Worm (Caenorhabditis elegans): ENCODE results near the gene msrp-4.

The msrp-4 gene

DNA sequence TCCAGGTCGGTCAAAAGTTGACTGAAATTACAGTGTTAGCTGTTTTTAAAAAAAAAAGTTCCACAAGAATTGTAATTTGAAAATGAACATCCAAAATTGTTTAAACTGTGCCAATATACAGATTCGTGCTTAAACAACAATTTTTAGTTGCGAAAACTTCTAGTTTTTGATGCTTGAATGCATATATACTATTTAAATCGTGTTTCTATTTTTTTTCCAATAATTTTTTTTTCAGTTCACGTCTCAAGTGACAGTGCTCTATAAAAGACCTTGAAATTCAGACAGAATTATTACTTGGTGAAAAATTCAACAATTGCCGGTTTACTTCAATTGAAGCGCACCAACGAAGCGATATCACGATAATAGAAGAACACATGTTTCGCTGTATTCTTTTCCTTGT, 35.7 kb downstream of the msrp-4 start, which contains the start of gene F46F5.16:
Gene F46F5.16 (plus strand): TSS at position 301 of the 400 bp plus-strand sequence.
- no peak for TF ChIP-seq unc-62 (GFP tag; optimal IDR thresholded peaks at IDR 0.05 in 1 of 2)
- TF ChIP-seq unc-62 (tag; optimal IDR thresholded peaks at IDR 0.05), result no peak
- no peak for TF ChIP-seq zip-2 (tag; optimal IDR thresholded peaks at IDR 0.05)
- no peak for TF ChIP-seq T26A8.4 (GFP tag; IDR thresholded peaks at IDR 0.05)

- TF ChIP-seq egl-43 (GFP tag; IDR thresholded peaks at IDR 0.05) (no peak), R02D3.7 (tag; optimal IDR thresholded peaks at IDR 0.05) (no peak), egl-27 (tag; optimal IDR thresholded peaks at IDR 0.05) (no peak), spr-1 (tag; optimal IDR thresholded peaks at IDR 0.05) (no peak), unc-39 (tag; optimal IDR thresholded peaks at IDR 0.05) (no peak), gei-8 (GFP tag; optimal IDR thresholded peaks at IDR 0.05) (no peak), daf-19 (GFP tag; conservative IDR thresholded peaks at IDR 0.05) (no peak), attf-4 (tag; optimal IDR thresholded peaks at IDR 0.05) (no peak), ceh-20 (GFP tag; IDR thresholded peaks at IDR 0.05) (no peak)
Measured at ce11 chrII:783532-783931, 39.1 kb downstream of the msrp-4 start, which contains the start of gene Y39F10A.6. Gene Y39F10A.6 (minus strand): TSS chrII:783632.

DNA sequence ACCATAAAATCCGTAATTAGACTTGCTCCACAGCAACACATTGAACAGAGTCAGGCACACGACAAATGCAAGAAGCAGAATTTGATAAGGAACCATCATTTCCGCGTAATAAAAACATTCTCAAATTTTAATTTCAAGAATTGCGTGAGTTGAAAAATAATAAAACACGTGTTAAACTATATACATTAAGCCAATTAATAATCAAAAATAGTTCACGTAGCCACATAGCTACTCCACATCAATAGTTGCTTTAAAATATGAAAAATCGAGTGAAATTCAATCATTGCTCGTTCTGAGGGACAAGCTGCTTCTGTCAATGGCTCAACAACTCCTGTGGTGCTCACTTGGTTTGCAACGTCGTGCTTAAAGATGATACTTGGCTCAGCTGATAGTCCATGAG, 39.7 kb downstream of the msrp-4 start, which contains the start of gene Y39F10A.3:
Gene Y39F10A.3 (minus strand): TSS at position 101 of the 400 bp plus-strand sequence.
- no peak for TF ChIP-seq nhr-11 (tag; optimal IDR thresholded peaks at IDR 0.05)
- TF ChIP-seq mdl-1 (tag; optimal IDR thresholded peaks at IDR 0.05), result no peak
- no peak for TF ChIP-seq tra-1 (GFP tag; IDR thresholded peaks at IDR 0.05)
- no peak for TF ChIP-seq gei-8 (GFP tag; optimal IDR thresholded peaks at IDR 0.05)
- TF ChIP-seq zip-11 (GFP tag; IDR thresholded peaks at IDR 0.05), result no peak
- TF ChIP-seq ztf-7 (tag; optimal IDR thresholded peaks at IDR 0.05), result no peak
- TF ChIP-seq lin-39 (tag; optimal IDR thresholded peaks at IDR 0.05), result no peak
- TF ChIP-seq set-16 (GFP tag; IDR thresholded peaks at IDR 0.05), result no peak
- TF ChIP-seq F44E2.7 (GFP tag; IDR thresholded peaks at IDR 0.05), result no peak
- no peak for TF ChIP-seq madf-5 (GFP tag; IDR thresholded peaks at IDR 0.05)
- TF ChIP-seq lin-38 (GFP tag; IDR thresholded peaks at IDR 0.05), result no peak
- no peak for TF ChIP-seq mep-1 (tag; optimal IDR thresholded peaks at IDR 0.05)
- no peak for TF ChIP-seq dmd-6 (GFP tag; IDR thresholded peaks at IDR 0.05)

DNA sequence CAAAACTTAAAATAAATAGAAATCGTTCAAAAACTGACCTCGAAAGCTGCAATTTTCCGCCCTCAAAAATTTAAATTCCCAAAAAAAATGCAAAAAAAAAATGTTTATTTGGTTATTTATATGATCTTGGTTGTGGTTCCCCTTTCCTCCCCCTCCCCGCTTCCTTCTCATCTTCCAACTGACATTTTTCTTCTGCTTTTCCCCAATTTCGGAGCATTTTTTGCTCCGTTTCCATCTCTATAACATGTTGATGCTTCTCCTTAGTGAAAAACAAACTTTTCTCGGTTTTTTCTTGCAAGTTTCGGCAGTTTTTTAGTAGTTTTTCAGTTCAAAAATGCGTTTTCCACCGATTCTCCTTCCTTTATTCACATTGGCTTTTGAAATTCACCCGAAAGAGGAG, 47.6 kb downstream of the msrp-4 start, which contains the start of gene Y39F10A.1:
Gene Y39F10A.1 (plus strand): TSS at position 301 of the 400 bp plus-strand sequence.
- TF ChIP-seq Y5F2A.4 (GFP tag; optimal IDR thresholded peaks at IDR 0.05), result no peak
- peak in 1 of 2 experiments; percentile 46 for TF ChIP-seq unc-62 (GFP tag; optimal IDR thresholded peaks at IDR 0.05 in 1 of 2)
- no peak for TF ChIP-seq unc-62 (tag; optimal IDR thresholded peaks at IDR 0.05)
- TF ChIP-seq nhr-48 (tag; optimal IDR thresholded peaks at IDR 0.05), result no peak

- TF ChIP-seq mxl-2 (GFP tag; conservative IDR thresholded peaks at IDR 0.05), result no peak
- no peak for TF ChIP-seq egl-27 (tag; optimal IDR thresholded peaks at IDR 0.05)
- no peak for TF ChIP-seq lin-29 (GFP tag; IDR thresholded peaks at IDR 0.05)
- TF ChIP-seq T20F7.1 (GFP tag; optimal IDR thresholded peaks at IDR 0.05), result no peak
- TF ChIP-seq nhr-25 (tag; optimal IDR thresholded peaks at IDR 0.05; ENCODE audit: borderline replicate concordance, insufficient read depth), result no peak
- peak; percentile 81 for TF ChIP-seq fkh-10 (GFP tag; optimal IDR thresholded peaks at IDR 0.05)
Measured at ce11 chrII:773830-774229, 48.8 kb downstream of the msrp-4 start.
